Worm (Caenorhabditis elegans): ENCODE measurements around the gene R11G1.1.

DNA sequence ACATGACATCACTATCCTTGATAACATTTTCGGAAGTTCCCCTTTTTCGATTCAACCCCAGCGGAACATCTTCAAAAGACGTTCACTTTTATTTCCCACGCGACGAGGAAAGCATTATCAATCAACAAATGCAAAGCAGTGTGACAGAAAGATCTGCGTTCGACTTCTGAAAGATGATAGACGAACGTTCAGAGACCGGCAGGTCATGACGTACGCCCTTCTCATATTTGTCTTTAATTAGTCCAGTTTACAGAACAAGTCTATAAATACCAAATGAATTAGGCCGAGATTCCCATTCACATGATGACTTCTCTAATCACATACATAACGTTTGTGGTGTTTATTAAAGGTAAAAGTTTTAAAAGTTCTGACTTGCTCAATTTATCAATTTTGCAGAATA, 4.7 kb upstream of the R11G1.1 start, which contains the start of gene R11G1.11:
- TF ChIP-seq pha-4 (tag; optimal IDR thresholded peaks at IDR 0.05) (no peak), mxl-1 (tag; optimal IDR thresholded peaks at IDR 0.05) (no peak), sdz-38 (tag; optimal IDR thresholded peaks at IDR 0.05) (no peak)
